Worm (Caenorhabditis elegans): ENCODE measurements around the gene prx-2.

- TF ChIP-seq lin-13 (tag; optimal IDR thresholded peaks at IDR 0.05) (no peak), elt-3 (tag; optimal IDR thresholded peaks at IDR 0.05) (no peak), nhr-28 (tag; optimal IDR thresholded peaks at IDR 0.05) (no peak), pha-4 (tag; optimal IDR thresholded peaks at IDR 0.05) (no peak), blmp-1 (tag; optimal IDR thresholded peaks at IDR 0.05) (no peak), ceh-83 (GFP tag; optimal IDR thresholded peaks at IDR 0.05) (no peak), mab-5 (tag; optimal IDR thresholded peaks at IDR 0.05) (no peak)
These were observed 12.2 kb upstream of the prx-2 start, which contains the start of gene F58B3.4 for ce11 chrIV:11631750-11632149.

Measured in whole organism, mixed stage, embryonic.